Fruit fly (Drosophila melanogaster): ENCODE results near the gene CG34355.
A peak's percentile ranks its signal among the peaks of the same experiment; 100 is the strongest.

CG34355 gene

DNA sequence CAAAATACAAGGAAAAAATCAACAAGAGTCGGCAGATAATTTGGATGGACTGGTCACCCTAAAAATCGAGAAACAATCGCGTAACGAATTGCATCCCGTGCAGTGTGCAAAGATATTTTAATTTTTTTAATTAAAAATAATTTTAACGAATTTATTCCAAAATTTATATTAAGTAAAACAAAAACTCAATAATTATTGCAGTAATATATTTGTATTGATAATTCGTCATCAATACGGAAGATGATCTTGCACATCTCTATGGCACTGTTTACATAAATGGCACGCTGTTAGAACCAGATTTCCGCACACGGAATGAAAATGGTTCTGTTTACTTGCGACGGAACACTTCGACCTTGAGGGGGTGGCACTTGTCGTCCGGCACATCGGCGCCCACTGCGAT, 30.9 kb upstream of the CG34355 start, which contains the start of gene tst (continued):
- TF ChIP-seq Gsc (GFP tag; IDR thresholded peaks at IDR 0.05): peak; percentile 92
- TF ChIP-seq Myb (GFP tag; optimal IDR thresholded peaks at IDR 0.05): peak; percentile 2
- peak; percentile 74 for TF ChIP-seq onecut (GFP tag; IDR thresholded peaks at IDR 0.05)
- TF ChIP-seq croc (GFP tag; conservative IDR thresholded peaks at IDR 0.05): peak; percentile 94
- TF ChIP-seq Nf-YB (GFP tag; optimal IDR thresholded peaks at IDR 0.05): peak; percentile 69
- no peak for TF ChIP-seq lov (optimal IDR thresholded peaks at IDR 0.05)
- peak; percentile 93 for TF ChIP-seq lov (GFP tag; IDR thresholded peaks at IDR 0.05)
- peak; percentile 80 for TF ChIP-seq twi (tag; optimal IDR thresholded peaks at IDR 0.05)
- no peak for TF ChIP-seq CG8478 (optimal IDR thresholded peaks at IDR 0.05)
- peak; percentile 5 for TF ChIP-seq Sin3A (optimal IDR thresholded peaks at IDR 0.05)
- peak; percentile 31 to 93 for TF ChIP-seq dpn (GFP tag; optimal IDR thresholded peaks at IDR 0.05)
- TF ChIP-seq Deaf1 (tag; optimal IDR thresholded peaks at IDR 0.05): no peak
- TF ChIP-seq schlank (tag; optimal IDR thresholded peaks at IDR 0.05): peak; percentile 74
- TF ChIP-seq MBD-R2 (GFP tag; IDR thresholded peaks at IDR 0.05): peak; percentile 97
- TF ChIP-seq CG10209 (GFP tag; optimal IDR thresholded peaks at IDR 0.05): peak; percentile 92
- peak; percentile 84 for TF ChIP-seq CG10147 (GFP tag; optimal IDR thresholded peaks at IDR 0.05)
- TF ChIP-seq Fer2 (tag; optimal IDR thresholded peaks at IDR 0.05): peak; percentile 80
- TF ChIP-seq CG9727 (GFP tag; optimal IDR thresholded peaks at IDR 0.05): peak; percentile 94
- peak; percentile 72 for TF ChIP-seq CG17802 (tag; optimal IDR thresholded peaks at IDR 0.05)
- peak; percentile 79 for TF ChIP-seq Nf-YC (tag; optimal IDR thresholded peaks at IDR 0.05)
- peak; percentile 46 for TF ChIP-seq Dref (GFP tag; IDR thresholded peaks at IDR 0.05)
- no peak for TF ChIP-seq CG12236 (GFP tag; optimal IDR thresholded peaks at IDR 0.05)
- peak; percentile 95 for TF ChIP-seq nmo (GFP tag; optimal IDR thresholded peaks at IDR 0.05)
- TF ChIP-seq Bdp1 (GFP tag; optimal IDR thresholded peaks at IDR 0.05): peak; percentile 36
- TF ChIP-seq CG15696 (tag; optimal IDR thresholded peaks at IDR 0.05): peak; percentile 90
- TF ChIP-seq CG7963 (GFP tag; IDR thresholded peaks at IDR 0.05; ENCODE audit: partially characterized antibody): no peak
- peak; percentile 95 for TF ChIP-seq ara (GFP tag; IDR thresholded peaks at IDR 0.05)
- TF ChIP-seq E2f2 (GFP tag; IDR thresholded peaks at IDR 0.05): peak; percentile 76
- TF ChIP-seq Hr51 (GFP tag; optimal IDR thresholded peaks at IDR 0.05): peak; percentile 44 to 90
- TF ChIP-seq CG18599 (GFP tag; optimal IDR thresholded peaks at IDR 0.05): peak; percentile 90
- TF ChIP-seq CG6654 (GFP tag; optimal IDR thresholded peaks at IDR 0.05): peak; percentile 56
- TF ChIP-seq Opbp (GFP tag; IDR thresholded peaks at IDR 0.05; ENCODE audit: partially characterized antibody): no peak
- TF ChIP-seq CG2199 (GFP tag; IDR thresholded peaks at IDR 0.05): peak; percentile 94
- TF ChIP-seq phol (tag; optimal IDR thresholded peaks at IDR 0.05): peak; percentile 95
- TF ChIP-seq CG3995 (GFP tag; optimal IDR thresholded peaks at IDR 0.05): no peak
- TF ChIP-seq crp (GFP tag; optimal IDR thresholded peaks at IDR 0.05): peak in 1 of 2 experiments; percentile 33
- no peak for TF ChIP-seq en (GFP tag; optimal IDR thresholded peaks at IDR 0.05)
- peak; percentile 86 for TF ChIP-seq stwl (tag; optimal IDR thresholded peaks at IDR 0.05)
- peak in 1 of 2 experiments; percentile 86 for TF ChIP-seq Eip74EF (GFP tag; optimal IDR thresholded peaks at IDR 0.05)
- peak; percentile 90 for TF ChIP-seq gsb (GFP tag; IDR thresholded peaks at IDR 0.05)
- TF ChIP-seq CG11247 (GFP tag; IDR thresholded peaks at IDR 0.05): peak; percentile 96
- no peak for TF ChIP-seq Hey (tag; optimal IDR thresholded peaks at IDR 0.05)
- TF ChIP-seq dati (GFP tag; IDR thresholded peaks at IDR 0.05): peak; percentile 78
- TF ChIP-seq seq (GFP tag; IDR thresholded peaks at IDR 0.05): peak; percentile 88
- TF ChIP-seq eyg (GFP tag; optimal IDR thresholded peaks at IDR 0.05): no peak
- peak; percentile 87 for TF ChIP-seq CG13123 (GFP tag; optimal IDR thresholded peaks at IDR 0.05)
- TF ChIP-seq tx (GFP tag; optimal IDR thresholded peaks at IDR 0.05): peak; percentile 16
- peak; percentile 82 for TF ChIP-seq MTF-1 (GFP tag; optimal IDR thresholded peaks at IDR 0.05; ENCODE audit: borderline replicate concordance)
- TF ChIP-seq psq (GFP tag; optimal IDR thresholded peaks at IDR 0.05): peak; percentile 81
- TF ChIP-seq zfh1 (GFP tag; IDR thresholded peaks at IDR 0.05): peak; percentile 98
- TF ChIP-seq CG8359 (GFP tag; optimal IDR thresholded peaks at IDR 0.05; ENCODE audit: borderline replicate concordance): peak; percentile 54

Data from whole organism, embryonic.